Worm (Caenorhabditis elegans) whole organism, L4 larva: Measurements from ENCODE around the gene wrk-1.
A peak's percentile ranks its signal among the peaks of the same experiment; 100 is the strongest.

Experiments
- D1046.2 ChIP-seq: fragments of 200-800 bp; sonication (Bioruptor generic); IDR thresholded peaks from 2 replicates; pipeline ENCODE4 v1.3.6; 2022; ENCODE audit warnings: missing genetic modification characterization, missing compliant biosample characterization
- F37D6.2 ChIP-seq: sonication (generic microtip); optimal IDR thresholded peaks from 2 replicates; lab custom pipeline; 2016; ENCODE audit warnings: mild to moderate bottlenecking, missing genetic modification characterization, missing compliant biosample characterization
- T26A8.4 ChIP-seq: fragments of 200-800 bp; sonication (Bioruptor generic); IDR thresholded peaks from 2 replicates; pipeline ENCODE4 v1.3.6; 2022; ENCODE audit warnings: missing genetic modification characterization, missing compliant biosample characterization
- Y48G9A.11 ChIP-seq: fragments of 200-800 bp; sonication (Bioruptor generic); IDR thresholded peaks from 2 replicates; pipeline ENCODE4 v1.3.6; 2022; ENCODE audit warnings: missing genetic modification reagents, missing genetic modification characterization, missing compliant biosample characterization
- aly-2 ChIP-seq: sonication (generic microtip); optimal IDR thresholded peaks from 2 replicates; lab custom pipeline; 2018; ENCODE audit warnings: missing biosample characterization, missing genetic modification characterization
- ama-1 ChIP-seq: fragments of 150-350 bp; optimal IDR thresholded peaks from 2 replicates; lab custom pipeline; 2014; ENCODE audit warnings: inconsistent platforms, mixed read lengths
- ceh-32 ChIP-seq: sonication (generic microtip); optimal IDR thresholded peaks from 2 replicates; lab custom pipeline; 2016; ENCODE audit warnings: mild to moderate bottlenecking, missing genetic modification characterization, missing compliant biosample characterization; ENCODE audit not compliant: poor library complexity
- ceh-44 ChIP-seq: fragments of 200-800 bp; sonication (Bioruptor generic); IDR thresholded peaks from 2 replicates; pipeline ENCODE4 v1.3.6; 2022; ENCODE audit warnings: missing genetic modification reagents, missing genetic modification characterization, missing compliant biosample characterization
- ceh-62 ChIP-seq: sonication (generic microtip); optimal IDR thresholded peaks from 2 replicates; lab custom pipeline; 2017; ENCODE audit warnings: missing biosample characterization, missing genetic modification characterization
- ces-1 ChIP-seq: fragments of 150-350 bp; sonication (generic microtip); optimal IDR thresholded peaks from 4 replicates; lab custom pipeline; 2014; ENCODE audit warnings: missing biosample characterization, missing genetic modification reagents, missing genetic modification characterization
- daf-12 ChIP-seq: fragments of 150-350 bp; optimal IDR thresholded peaks from 2 replicates; lab custom pipeline; 2014; ENCODE audit warnings: missing biosample characterization, missing genetic modification reagents, missing genetic modification characterization
- daf-19 ChIP-seq: fragments of 200-800 bp; sonication (Bioruptor generic); conservative IDR thresholded peaks from 2 replicates; pipeline ENCODE4 v1.3.6; 2022; ENCODE audit warnings: missing genetic modification characterization, missing compliant biosample characterization
- daf-8 ChIP-seq: fragments of 200-800 bp; sonication (Bioruptor generic); IDR thresholded peaks from 2 replicates; pipeline ENCODE4 v1.3.6; 2022; ENCODE audit warnings: missing genetic modification characterization, missing compliant biosample characterization
- dmd-6 ChIP-seq: fragments of 200-800 bp; sonication (Bioruptor generic); IDR thresholded peaks from 2 replicates; pipeline ENCODE4 v1.3.6; 2022; ENCODE audit warnings: missing genetic modification reagents, missing genetic modification characterization, missing compliant biosample characterization
- dmd-9 ChIP-seq: fragments of 200-800 bp; sonication (Bioruptor generic); IDR thresholded peaks from 2 replicates; pipeline ENCODE4 v1.3.6; 2022; ENCODE audit warnings: missing genetic modification reagents, missing genetic modification characterization, missing compliant biosample characterization
- dve-1 ChIP-seq: sonication (generic microtip); optimal IDR thresholded peaks from 2 replicates; lab custom pipeline; 2017; ENCODE audit warnings: antibody characterized with exemption, mild to moderate bottlenecking, missing genetic modification characterization, missing compliant biosample characterization; ENCODE audit not compliant: insufficient read depth
- egl-27 ChIP-seq: sonication (generic microtip); optimal IDR thresholded peaks from 3 replicates; lab custom pipeline; 2017; ENCODE audit warnings: missing biosample characterization, missing genetic modification reagents, missing genetic modification characterization
- egl-43 ChIP-seq: fragments of 200-800 bp; sonication (Bioruptor generic); IDR thresholded peaks from 2 replicates; pipeline ENCODE4 v1.3.6; 2022; ENCODE audit warnings: missing genetic modification reagents, missing genetic modification characterization, missing compliant biosample characterization
- fkh-10 ChIP-seq: fragments of 150-350 bp; optimal IDR thresholded peaks from 2 replicates; lab custom pipeline; 2014; ENCODE audit warnings: missing biosample characterization, missing genetic modification reagents, missing genetic modification characterization
- fos-1 ChIP-seq: fragments of 150-350 bp; optimal IDR thresholded peaks from 2 replicates; lab custom pipeline; 2014; ENCODE audit warnings: missing biosample characterization, missing genetic modification characterization
- hlh-30 ChIP-seq: sonication (generic microtip); optimal IDR thresholded peaks from 2 replicates; lab custom pipeline; 2017; ENCODE audit warnings: antibody characterized with exemption, mild to moderate bottlenecking, missing genetic modification characterization, missing compliant biosample characterization; ENCODE audit not compliant: insufficient read depth
- lin-1 ChIP-seq: fragments of 200-800 bp; sonication (Bioruptor generic); IDR thresholded peaks from 2 replicates; pipeline ENCODE4 v1.3.6; 2022; ENCODE audit warnings: missing genetic modification reagents, missing genetic modification characterization, missing compliant biosample characterization
- lin-13 ChIP-seq: fragments of 150-350 bp; optimal IDR thresholded peaks from 2 replicates; lab custom pipeline; 2014; ENCODE audit warnings: missing biosample characterization, missing genetic modification reagents, missing genetic modification characterization
- lin-39 ChIP-seq: fragments of 150-350 bp; optimal IDR thresholded peaks from 2 replicates; lab custom pipeline; 2014; ENCODE audit warnings: missing biosample characterization, missing genetic modification reagents, missing genetic modification characterization
- lir-3 ChIP-seq: sonication (generic microtip); optimal IDR thresholded peaks from 2 replicates; lab custom pipeline; 2016; ENCODE audit warnings: mild to moderate bottlenecking, missing genetic modification characterization, missing compliant biosample characterization
- lsy-2 ChIP-seq, 2 experiments: fragments of 150-350 bp in 1 of 2; sonication (generic microtip) in 1 of 2; optimal IDR thresholded peaks; 2 replicates each; lab custom pipeline; 2014 to 2017; ENCODE audit warnings: missing biosample characterization in 2 of 2, missing genetic modification characterization in 2 of 2
- madf-5 ChIP-seq, 2 experiments: fragments of 200-800 bp; sonication (Bioruptor generic); IDR thresholded peaks; 2 replicates each; pipeline ENCODE4 v1.3.6; 2022; ENCODE audit warnings: missing compliant biosample characterization in 2 of 2, missing genetic modification characterization in 2 of 2
- madf-9 ChIP-seq: fragments of 200-800 bp; sonication (Bioruptor generic); conservative IDR thresholded peaks from 2 replicates; pipeline ENCODE4 v1.3.6; 2022; ENCODE audit warnings: missing genetic modification reagents, missing genetic modification characterization, missing compliant biosample characterization
- mdl-1 ChIP-seq, 2 experiments: fragments of 150-350 bp in 1 of 2; sonication (generic microtip) in 1 of 2; optimal IDR thresholded peaks; 2 replicates each; lab custom pipeline; 2014 to 2017; ENCODE audit warnings: missing biosample characterization in 2 of 2, missing genetic modification characterization in 2 of 2
- mes-2 ChIP-seq: sonication (generic microtip); optimal IDR thresholded peaks from 2 replicates; lab custom pipeline; 2016; ENCODE audit warnings: missing genotype, mild to moderate bottlenecking, missing genetic modification characterization, missing compliant biosample characterization; ENCODE audit not compliant: poor library complexity, severe bottlenecking
- mxl-2 ChIP-seq: fragments of 200-800 bp; sonication (Bioruptor generic); conservative IDR thresholded peaks from 2 replicates; pipeline ENCODE4 v1.3.6; 2022; ENCODE audit warnings: missing genetic modification reagents, missing genetic modification characterization, missing compliant biosample characterization
- nhr-102 ChIP-seq: sonication (generic microtip); optimal IDR thresholded peaks from 2 replicates; lab custom pipeline; 2016; ENCODE audit warnings: mild to moderate bottlenecking, missing genetic modification characterization, moderate library complexity, missing compliant biosample characterization
- nhr-25 ChIP-seq: sonication (generic microtip); optimal IDR thresholded peaks from 2 replicates; lab custom pipeline; 2017; ENCODE audit warnings: missing genetic modification characterization, mild to moderate bottlenecking, missing compliant biosample characterization, antibody characterized with exemption, moderate library complexity, borderline replicate concordance; ENCODE audit not compliant: insufficient read depth
- nhr-6 ChIP-seq: fragments of 150-350 bp; optimal IDR thresholded peaks from 2 replicates; lab custom pipeline; 2014; ENCODE audit warnings: missing biosample characterization, missing genetic modification characterization
- nhr-76 ChIP-seq: fragments of 150-350 bp; optimal IDR thresholded peaks from 2 replicates; lab custom pipeline; 2014; ENCODE audit warnings: missing biosample characterization, missing genetic modification characterization
- nhr-77 ChIP-seq: fragments of 150-350 bp; optimal IDR thresholded peaks from 2 replicates; lab custom pipeline; 2014; ENCODE audit warnings: missing biosample characterization, missing genetic modification characterization
- php-3 ChIP-seq: fragments of 200-800 bp; sonication (Bioruptor generic); IDR thresholded peaks from 2 replicates; pipeline ENCODE4 v1.3.6; 2022; ENCODE audit warnings: missing genetic modification reagents, missing genetic modification characterization, missing compliant biosample characterization
- pqm-1 ChIP-seq: sonication (generic microtip); optimal IDR thresholded peaks from 2 replicates; lab custom pipeline; 2017; ENCODE audit warnings: missing biosample characterization, missing genetic modification characterization
- rbr-2 ChIP-seq: sonication (generic microtip); optimal IDR thresholded peaks from 2 replicates; lab custom pipeline; 2016; ENCODE audit warnings: missing genotype, missing genetic modification characterization, missing compliant biosample characterization
- saeg-2 ChIP-seq: fragments of 200-800 bp; sonication (Bioruptor generic); IDR thresholded peaks from 2 replicates; pipeline ENCODE4 v1.3.6; 2022; ENCODE audit warnings: missing genetic modification reagents, missing genetic modification characterization, missing compliant biosample characterization
- sdz-12 ChIP-seq: fragments of 200-800 bp; sonication (Bioruptor generic); optimal IDR thresholded peaks from 2 replicates; lab custom pipeline; 2018; ENCODE audit warnings: mild to moderate bottlenecking, missing genetic modification characterization, missing compliant biosample characterization
- set-16 ChIP-seq: fragments of 200-800 bp; sonication (Bioruptor generic); IDR thresholded peaks from 2 replicates; pipeline ENCODE4 v1.3.6; 2022; ENCODE audit warnings: missing genetic modification reagents, missing genetic modification characterization, missing compliant biosample characterization
- spr-3 ChIP-seq: fragments of 200-800 bp; sonication (Bioruptor generic); optimal IDR thresholded peaks from 2 replicates; lab custom pipeline; 2018; ENCODE audit warnings: mild to moderate bottlenecking, missing genetic modification characterization, missing compliant biosample characterization
- tag-97 ChIP-seq: fragments of 200-800 bp; sonication (Bioruptor generic); IDR thresholded peaks from 2 replicates; pipeline ENCODE4 v1.3.6; 2022; ENCODE audit warnings: missing genetic modification characterization, missing compliant biosample characterization
- tra-1 ChIP-seq: fragments of 200-800 bp; sonication (Bioruptor generic); IDR thresholded peaks from 2 replicates; pipeline ENCODE4 v1.3.6; 2022; ENCODE audit warnings: missing genetic modification reagents, missing genetic modification characterization, missing compliant biosample characterization
- unc-130 ChIP-seq: sonication (generic microtip); optimal IDR thresholded peaks from 2 replicates; lab custom pipeline; 2016; ENCODE audit warnings: missing genetic modification reagents, missing genetic modification characterization, missing compliant biosample characterization
- unc-39 ChIP-seq: sonication (generic microtip); optimal IDR thresholded peaks from 2 replicates; lab custom pipeline; 2017; ENCODE audit warnings: missing biosample characterization, missing genetic modification characterization
- zfp-2 ChIP-seq: sonication (generic microtip); optimal IDR thresholded peaks from 2 replicates; lab custom pipeline; 2016; ENCODE audit warnings: mild to moderate bottlenecking, missing genetic modification characterization, missing compliant biosample characterization
- zfp-3 ChIP-seq: fragments of 200-800 bp; sonication (Bioruptor generic); conservative IDR thresholded peaks from 2 replicates; pipeline ENCODE4 v1.3.6; 2022; ENCODE audit warnings: missing genetic modification reagents, missing genetic modification characterization, missing compliant biosample characterization
- ztf-7 ChIP-seq: fragments of 150-350 bp; optimal IDR thresholded peaks from 2 replicates; lab custom pipeline; 2014; ENCODE audit warnings: missing biosample characterization, missing genetic modification characterization

wrk-1 gene

DNA sequence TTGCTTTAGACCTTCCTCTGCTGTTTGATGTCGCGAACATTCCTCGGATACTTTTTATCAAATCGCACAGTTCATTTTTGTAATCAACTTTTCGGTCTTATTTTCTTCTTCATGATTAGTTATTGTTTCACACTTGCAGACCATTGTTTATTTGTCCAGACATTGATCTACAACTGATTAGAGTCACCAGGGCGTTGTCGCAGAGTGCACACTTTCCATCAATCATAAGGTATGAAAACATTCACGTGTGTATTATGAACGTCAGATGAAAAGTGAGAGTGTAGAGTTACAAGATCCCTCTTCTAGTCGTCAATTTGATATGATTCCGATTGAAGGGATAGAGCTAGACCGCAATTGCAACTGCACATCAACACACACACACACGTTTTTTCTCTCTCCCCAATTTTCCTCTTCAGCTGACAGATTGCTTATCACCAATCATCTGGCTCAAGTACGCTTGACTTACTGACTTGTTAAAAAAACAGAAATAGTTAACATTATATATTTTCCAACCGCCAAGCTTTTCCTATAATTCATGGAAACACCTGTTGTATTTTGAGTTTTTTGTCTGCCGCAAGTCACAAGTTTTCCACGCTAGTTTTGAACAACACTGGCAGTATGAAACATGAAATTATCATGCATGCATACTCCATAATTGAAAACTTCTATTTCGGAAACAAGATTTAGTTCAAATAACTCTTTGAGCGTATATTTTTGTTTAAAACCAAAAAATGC lies 47.8 kb upstream of the wrk-1 start (continued):
- TF ChIP-seq Y48G9A.11 (GFP tag; lab: Robert Waterston, UW) (no peak), ceh-44 (GFP tag; lab: Robert Waterston, UW) (no peak), zfp-3 (no peak), pqm-1 (tag; lab: Kevin White, UChicago) (no peak), madf-5 (GFP tag; IDR thresholded peaks at IDR 0.05; lab: Robert Waterston, UW) (no peak), tag-97 (GFP tag; lab: Robert Waterston, UW) (no peak), dmd-6 (GFP tag; lab: Robert Waterston, UW) (peak; percentile 75), fkh-10 (no peak), lin-39 (tag; lab: Kevin White, UChicago) (no peak), sdz-12 (no peak), nhr-25 (tag; lab: Kevin White, UChicago) (no peak), aly-2 (no peak), daf-19 (no peak), set-16 (GFP tag; lab: Robert Waterston, UW) (no peak), ceh-32 (tag; lab: Kevin White, UChicago) (no peak), nhr-77 (tag; lab: Kevin White, UChicago) (no peak), hlh-30 (peak; percentile 72), ceh-62 (tag; lab: Kevin White, UChicago) (no peak), T26A8.4 (no peak), mes-2 (tag; lab: Kevin White, UChicago) (no peak), tra-1 (0 out of 2 replicates have a peak, but pooled peaks have one; percentile 40), unc-39 (tag; lab: Kevin White, UChicago) (no peak), madf-9 (GFP tag; lab: Robert Waterston, UW) (no peak), saeg-2 (GFP tag; lab: Robert Waterston, UW) (no peak), lir-3 (tag; lab: Kevin White, UChicago) (no peak), daf-8 (GFP tag; lab: Robert Waterston, UW) (no peak), lin-13 (GFP tag; lab: Kevin White, UChicago) (no peak), unc-130 (GFP tag; lab: Kevin White, UChicago) (no peak), nhr-6 (tag; lab: Kevin White, UChicago) (no peak), daf-12 (no peak), spr-3 (no peak), dve-1 (tag; lab: Kevin White, UChicago) (peak; percentile 53), nhr-102 (no peak), mdl-1 (tag; optimal IDR thresholded peaks at IDR 0.05; lab: Kevin White, UChicago) (peak in 1 of 2 experiments; percentile 13), egl-43 (GFP tag; lab: Robert Waterston, UW) (no peak), mxl-2 (GFP tag; lab: Robert Waterston, UW) (no peak), F37D6.2 (tag; lab: Kevin White, UChicago) (no peak), egl-27 (no peak), nhr-76 (tag; lab: Kevin White, UChicago) (no peak), ces-1 (GFP tag; lab: Kevin White, UChicago) (no peak), lin-1 (no peak), rbr-2 (tag; lab: Kevin White, UChicago) (no peak), D1046.2 (GFP tag; lab: Robert Waterston, UW) (no peak), dmd-9 (GFP tag; lab: Robert Waterston, UW) (no peak), lsy-2 (tag; optimal IDR thresholded peaks at IDR 0.05; lab: Kevin White, UChicago) (no peak), ztf-7 (tag; lab: Kevin White, UChicago) (no peak), zfp-2 (tag; lab: Kevin White, UChicago) (no peak), fos-1 (tag; lab: Kevin White, UChicago) (no peak), ama-1 (lab: Kevin White, UChicago) (no peak), php-3 (GFP tag; lab: Robert Waterston, UW) (0 out of 2 replicates have a peak, but pooled peaks have one; percentile 37)
